Fruit fly (Drosophila melanogaster): ENCODE measurements around the gene CG32485.

Gene CG32485

dm6 chr3L:3083329-3084083 is 33.4 kb downstream of the CG32485 start (continued):
- TF ChIP-seq zen (tag; optimal IDR thresholded peaks at IDR 0.05) (no peak), zfh2 (GFP tag; optimal IDR thresholded peaks at IDR 0.05) (no peak), NC2β (GFP tag; optimal IDR thresholded peaks at IDR 0.05) (peak; percentile 36), HmgD (GFP tag; optimal IDR thresholded peaks at IDR 0.05) (no peak), Ada2b (GFP tag; IDR thresholded peaks at IDR 0.05) (no peak), jumu (GFP tag; optimal IDR thresholded peaks at IDR 0.05) (no peak), gsb-n (tag; optimal IDR thresholded peaks at IDR 0.05) (peak; percentile 23), Dip3 (GFP tag; optimal IDR thresholded peaks at IDR 0.05) (no peak), Neu2 (GFP tag; optimal IDR thresholded peaks at IDR 0.05; ENCODE audit: borderline replicate concordance) (no peak), bbx (GFP tag; IDR thresholded peaks at IDR 0.05; ENCODE audit: partially characterized antibody) (no peak; the same call in 1 of the 2 replicates), CG4730 (GFP tag; IDR thresholded peaks at IDR 0.05) (no peak), Mrtf (GFP tag; IDR thresholded peaks at IDR 0.05) (no peak), tgo (GFP tag; IDR thresholded peaks at IDR 0.05) (no peak), sr (GFP tag; IDR thresholded peaks at IDR 0.05) (0 out of 3 replicates have a peak, but pooled peaks have one; percentile 17), CG15514 (GFP tag; optimal IDR thresholded peaks at IDR 0.05) (peak; percentile 67), Tbp (GFP tag; optimal IDR thresholded peaks at IDR 0.05) (no peak), en (GFP tag; optimal IDR thresholded peaks at IDR 0.05) (no peak), dmrt99B (tag; optimal IDR thresholded peaks at IDR 0.05) (no peak), NFAT (GFP tag; IDR thresholded peaks at IDR 0.05) (peak; percentile 92), CG4360 (GFP tag; IDR thresholded peaks at IDR 0.05) (peak; percentile 53; the same call in 1 of the 2 replicates), hb (GFP tag; IDR thresholded peaks at IDR 0.05; ENCODE audit: partially characterized antibody) (no peak), CG3163 (GFP tag; optimal IDR thresholded peaks at IDR 0.05) (peak; percentile 28), CG15011 (GFP tag; optimal IDR thresholded peaks at IDR 0.05) (peak; percentile 20), toy (GFP tag; IDR thresholded peaks at IDR 0.05) (no peak; the same call in 1 of the 2 replicates), CG11504 (tag; optimal IDR thresholded peaks at IDR 0.05) (no peak), CG4820 (GFP tag; optimal IDR thresholded peaks at IDR 0.05) (peak; percentile 59), Vsx1 (GFP tag; optimal IDR thresholded peaks at IDR 0.05) (peak; percentile 85), CG30020 (tag; optimal IDR thresholded peaks at IDR 0.05) (no peak), kah (GFP tag; optimal IDR thresholded peaks at IDR 0.05) (peak; percentile 22), CG10979 (tag; optimal IDR thresholded peaks at IDR 0.05) (peak; percentile 28), corto (GFP tag; optimal IDR thresholded peaks at IDR 0.05) (no peak), CG17802 (tag; optimal IDR thresholded peaks at IDR 0.05) (no peak), sob (GFP tag; IDR thresholded peaks at IDR 0.05) (no peak; the same call in 1 of the 2 replicates), dmrt11E (tag; optimal IDR thresholded peaks at IDR 0.05) (peak; percentile 54), Dbx (GFP tag; IDR thresholded peaks at IDR 0.05) (peak; percentile 34; the same call in 2 of the 3 replicates), nerfin-1 (tag; optimal IDR thresholded peaks at IDR 0.05) (peak; percentile 44), org-1 (GFP tag; optimal IDR thresholded peaks at IDR 0.05) (peak; percentile 54), ato (GFP tag; IDR thresholded peaks at IDR 0.05; ENCODE audit: partially characterized antibody) (no peak), Deaf1 (tag; optimal IDR thresholded peaks at IDR 0.05) (no peak), chm (GFP tag; IDR thresholded peaks at IDR 0.05) (peak; percentile 84), CG7745 (tag; optimal IDR thresholded peaks at IDR 0.05) (peak; percentile 71), PHDP (tag; optimal IDR thresholded peaks at IDR 0.05) (no peak), B-H2 (GFP tag; optimal IDR thresholded peaks at IDR 0.05) (peak; percentile 16), hkb (optimal IDR thresholded peaks at IDR 0.05) (no peak), hkb (GFP tag; IDR thresholded peaks at IDR 0.05) (peak; percentile 32; the same call in 1 of the 2 replicates), CG18011 (GFP tag; optimal IDR thresholded peaks at IDR 0.05) (no peak), CG10431 (GFP tag; optimal IDR thresholded peaks at IDR 0.05) (peak; percentile 73), CG15073 (GFP tag; optimal IDR thresholded peaks at IDR 0.05) (no peak), Six4 (GFP tag; optimal IDR thresholded peaks at IDR 0.05) (peak; percentile 63)

All from whole organism, embryonic.